Worm (Caenorhabditis elegans): Measurements from ENCODE around the gene T24A6.1.
"Not testable (repeated sequence)": the region's sequence is repeated elsewhere in the genome, so short reads cannot be mapped to it uniquely, and the experiment has no call there.

Gene T24A6.1

ce11 chrV:3558744-3559143, at the start of gene T24A6.1:
TSS of gene T24A6.1 (plus strand) at chrV:3559044.
- TF ChIP-seq unc-62 (GFP tag; optimal IDR thresholded peaks at IDR 0.05); bed-3 (GFP tag; optimal IDR thresholded peaks at IDR 0.05); mls-2 (tag; optimal IDR thresholded peaks at IDR 0.05): not testable (repeated sequence)

ce11 chrV:3509878-3510277, 49.0 kb upstream of the T24A6.1 start, which contains the start of gene str-228:
TSS of gene str-228 (plus strand) at chrV:3510178.
- TF ChIP-seq unc-39 (tag; optimal IDR thresholded peaks at IDR 0.05) (no peak), ceh-39 (tag; optimal IDR thresholded peaks at IDR 0.05) (no peak), snpc-4 (tag; optimal IDR thresholded peaks at IDR 0.05) (no peak), elt-1 (tag; optimal IDR thresholded peaks at IDR 0.05; ENCODE audit: borderline replicate concordance, insufficient read depth) (no peak), ztf-11 (tag; optimal IDR thresholded peaks at IDR 0.05) (no peak), nhr-76 (tag; optimal IDR thresholded peaks at IDR 0.05) (no peak), nhr-12 (tag; optimal IDR thresholded peaks at IDR 0.05) (no peak), bed-3 (GFP tag; optimal IDR thresholded peaks at IDR 0.05) (no peak), ces-1 (GFP tag; optimal IDR thresholded peaks at IDR 0.05) (no peak), ceh-83 (GFP tag; optimal IDR thresholded peaks at IDR 0.05) (no peak), sptf-1 (tag; optimal IDR thresholded peaks at IDR 0.05) (no peak), unc-62 (GFP tag; optimal IDR thresholded peaks at IDR 0.05) (no peak), mep-1 (tag; optimal IDR thresholded peaks at IDR 0.05) (no peak), hlh-1 (tag; optimal IDR thresholded peaks at IDR 0.05) (no peak), drap-1 (GFP tag; optimal IDR thresholded peaks at IDR 0.05) (no peak), mab-5 (tag; optimal IDR thresholded peaks at IDR 0.05) (no peak), lsy-2 (tag; optimal IDR thresholded peaks at IDR 0.05) (no peak)

ce11 chrV:3512381-3512780, 46.5 kb upstream of the T24A6.1 start, which contains the start of gene str-226:
TSS of gene str-226 (plus strand) at chrV:3512681.
- TF ChIP-seq nhr-2 (tag; optimal IDR thresholded peaks at IDR 0.05) = no peak
- no peak for TF ChIP-seq ztf-11 (tag; optimal IDR thresholded peaks at IDR 0.05)
- no peak for TF ChIP-seq zip-8 (tag; optimal IDR thresholded peaks at IDR 0.05)
- TF ChIP-seq ces-1 (GFP tag; optimal IDR thresholded peaks at IDR 0.05) = no peak
- no peak for TF ChIP-seq lin-13 (tag; optimal IDR thresholded peaks at IDR 0.05)
- TF ChIP-seq mep-1 (tag; optimal IDR thresholded peaks at IDR 0.05) = no peak
- TF ChIP-seq M03D4.4 (tag; optimal IDR thresholded peaks at IDR 0.05) = no peak
- no peak for TF ChIP-seq cnd-1 (tag; optimal IDR thresholded peaks at IDR 0.05)
- no peak for TF ChIP-seq mab-5 (tag; optimal IDR thresholded peaks at IDR 0.05)
- no peak for TF ChIP-seq mls-2 (tag; optimal IDR thresholded peaks at IDR 0.05)
- no peak for TF ChIP-seq nhr-237 (tag; optimal IDR thresholded peaks at IDR 0.05)
- TF ChIP-seq nhr-12 (tag; optimal IDR thresholded peaks at IDR 0.05) = no peak

- no peak for TF ChIP-seq nhr-2 (tag; optimal IDR thresholded peaks at IDR 0.05)
- TF ChIP-seq mls-2 (tag; optimal IDR thresholded peaks at IDR 0.05) = no peak
- no peak for TF ChIP-seq lsy-2 (tag; optimal IDR thresholded peaks at IDR 0.05)
- no peak for TF ChIP-seq flh-1 (GFP tag; optimal IDR thresholded peaks at IDR 0.05)
- TF ChIP-seq M03D4.4 (tag; optimal IDR thresholded peaks at IDR 0.05) = no peak
- no peak for TF ChIP-seq unc-39 (tag; optimal IDR thresholded peaks at IDR 0.05)
- TF ChIP-seq elt-1 (tag; optimal IDR thresholded peaks at IDR 0.05; ENCODE audit: borderline replicate concordance, insufficient read depth) = no peak
- TF ChIP-seq unc-62 (GFP tag; optimal IDR thresholded peaks at IDR 0.05) = no peak
- TF ChIP-seq ceh-39 (tag; optimal IDR thresholded peaks at IDR 0.05) = no peak
- no peak for TF ChIP-seq pha-4 (tag; optimal IDR thresholded peaks at IDR 0.05)
- no peak for TF ChIP-seq ceh-43 (GFP tag; optimal IDR thresholded peaks at IDR 0.05)
- TF ChIP-seq sptf-1 (tag; optimal IDR thresholded peaks at IDR 0.05) = no peak
- no peak for TF ChIP-seq tbx-8 (GFP tag; optimal IDR thresholded peaks at IDR 0.05)
- no peak for TF ChIP-seq blmp-1 (tag; optimal IDR thresholded peaks at IDR 0.05)
- no peak for TF ChIP-seq hlh-1 (tag; optimal IDR thresholded peaks at IDR 0.05)
- TF ChIP-seq sem-2 (GFP tag; optimal IDR thresholded peaks at IDR 0.05) = no peak
Observed at ce11 chrV:3517889-3518288, 41.0 kb upstream of the T24A6.1 start, which contains the start of gene str-227. TSS of gene str-227 (plus strand) at chrV:3518189.

ce11 chrV:3523262-3523661, 35.6 kb upstream of the T24A6.1 start, which contains the start of gene irg-1:
TSS of gene irg-1 (plus strand) at chrV:3523587.
- TF ChIP-seq nhr-237 (tag; optimal IDR thresholded peaks at IDR 0.05) = no peak
- TF ChIP-seq ztf-11 (tag; optimal IDR thresholded peaks at IDR 0.05) = no peak
- TF ChIP-seq flh-1 (GFP tag; optimal IDR thresholded peaks at IDR 0.05) = no peak
- no peak for TF ChIP-seq snpc-4 (tag; optimal IDR thresholded peaks at IDR 0.05)
- TF ChIP-seq ceh-39 (tag; optimal IDR thresholded peaks at IDR 0.05) = no peak
- no peak for TF ChIP-seq nhr-28 (tag; optimal IDR thresholded peaks at IDR 0.05)
- TF ChIP-seq mep-1 (tag; optimal IDR thresholded peaks at IDR 0.05) = no peak
- TF ChIP-seq hlh-1 (tag; optimal IDR thresholded peaks at IDR 0.05) = no peak

Data from whole organism, mixed stage, embryonic.